Worm (Caenorhabditis elegans): ENCODE data around the gene srsx-38.

Gene srsx-38

DNA sequence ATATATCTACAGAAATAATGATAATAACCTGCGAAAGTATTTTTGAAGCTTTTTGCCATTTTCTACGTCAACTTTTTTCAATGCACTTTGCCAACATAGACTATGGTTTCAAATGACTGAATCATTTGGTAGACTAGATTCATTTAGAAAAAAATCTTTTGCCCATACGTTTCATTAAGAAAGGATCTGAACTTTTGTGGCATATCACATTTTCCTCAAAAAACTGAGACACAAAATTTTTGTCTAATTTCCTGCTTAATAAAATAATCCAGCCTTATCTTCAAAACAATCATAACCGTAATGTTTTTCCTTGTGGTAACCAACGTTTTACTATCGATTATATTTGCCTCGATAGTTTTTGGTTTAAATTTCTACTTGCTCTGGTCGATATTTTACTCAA lies 18.8 kb upstream of the srsx-38 start, which contains the start of gene srbc-51:
TSS of gene srbc-51 (plus strand) at position 301 of the 400 bp plus-strand sequence.
- TF ChIP-seq ceh-62 (tag; optimal IDR thresholded peaks at IDR 0.05) = no peak
- TF ChIP-seq aha-1 (tag) = peak; percentile 59

DNA sequence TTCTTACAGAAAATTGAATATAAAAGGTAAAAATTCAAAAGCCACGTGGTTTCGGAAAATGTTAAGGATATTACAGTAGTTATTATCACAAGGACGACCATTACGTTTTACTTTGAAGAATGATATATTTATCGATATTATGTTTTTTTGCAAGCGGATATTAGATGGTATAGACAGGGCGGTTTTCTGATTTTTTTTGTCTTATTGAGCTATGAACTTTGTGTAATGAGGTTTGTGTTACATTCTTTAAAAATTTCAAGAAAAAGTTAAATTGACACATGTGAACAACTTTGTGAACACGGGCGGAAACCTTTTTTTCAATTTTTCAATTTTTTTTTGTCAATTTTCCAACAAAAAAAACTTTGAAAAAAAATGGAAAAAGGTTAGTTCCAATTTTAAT lies 17.5 kb upstream of the srsx-38 start, which contains the start of gene srbc-50:
TSS of gene srbc-50 (minus strand) at position 101 of the 400 bp plus-strand sequence.
- no peak for TF ChIP-seq nhr-41 (GFP tag; IDR thresholded peaks at IDR 0.05)
- TF ChIP-seq vab-7 (GFP tag; IDR thresholded peaks at IDR 0.05) = no peak
- TF ChIP-seq nhr-77 (tag; optimal IDR thresholded peaks at IDR 0.05) = no peak
- no peak for TF ChIP-seq R02D3.7 (tag; optimal IDR thresholded peaks at IDR 0.05)
- TF ChIP-seq dve-1 (tag; optimal IDR thresholded peaks at IDR 0.05; ENCODE audit: insufficient read depth) = no peak

DNA sequence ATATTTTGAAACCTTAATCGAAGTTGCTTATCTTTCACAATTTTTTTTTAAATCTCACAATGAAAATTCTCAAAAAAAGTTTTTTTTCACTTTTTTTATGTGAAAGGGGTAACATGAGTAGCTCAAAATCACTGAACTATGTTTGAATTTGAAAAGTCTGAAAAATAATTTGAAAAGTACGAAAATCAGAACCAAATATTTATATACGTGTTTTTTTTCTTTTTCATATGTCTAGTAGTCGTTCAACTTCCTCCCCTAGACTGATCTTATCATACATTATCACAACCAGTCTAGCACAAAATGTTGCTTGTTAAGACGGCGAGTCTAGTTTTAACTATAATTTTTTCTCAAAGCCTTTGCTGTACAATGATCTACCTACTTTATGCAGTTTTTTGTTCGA lies 14.1 kb upstream of the srsx-38 start, which contains the start of gene srbc-49:
TSS of gene srbc-49 (plus strand) at position 301 of the 400 bp plus-strand sequence.
- TF ChIP-seq snpc-1.2 (GFP tag; IDR thresholded peaks at IDR 0.05) = no peak
- no peak for TF ChIP-seq lim-7 (GFP tag; IDR thresholded peaks at IDR 0.05)
- TF ChIP-seq ztf-7 (tag; optimal IDR thresholded peaks at IDR 0.05) = no peak
- no peak for TF ChIP-seq daf-16 (GFP tag; optimal IDR thresholded peaks at IDR 0.05)
- TF ChIP-seq daf-16 (tag; optimal IDR thresholded peaks at IDR 0.05) = no peak
- no peak for TF ChIP-seq Y5F2A.4 (GFP tag; optimal IDR thresholded peaks at IDR 0.05)
- no peak for TF ChIP-seq ceh-32 (tag; optimal IDR thresholded peaks at IDR 0.05; ENCODE audit: poor library complexity)
- TF ChIP-seq nhr-6 (tag; optimal IDR thresholded peaks at IDR 0.05) = no peak
- no peak for TF ChIP-seq lin-1 (GFP tag; IDR thresholded peaks at IDR 0.05)
- TF ChIP-seq lsy-2 (tag; optimal IDR thresholded peaks at IDR 0.05) = no peak
- no peak for TF ChIP-seq daf-8 (GFP tag; IDR thresholded peaks at IDR 0.05)

DNA sequence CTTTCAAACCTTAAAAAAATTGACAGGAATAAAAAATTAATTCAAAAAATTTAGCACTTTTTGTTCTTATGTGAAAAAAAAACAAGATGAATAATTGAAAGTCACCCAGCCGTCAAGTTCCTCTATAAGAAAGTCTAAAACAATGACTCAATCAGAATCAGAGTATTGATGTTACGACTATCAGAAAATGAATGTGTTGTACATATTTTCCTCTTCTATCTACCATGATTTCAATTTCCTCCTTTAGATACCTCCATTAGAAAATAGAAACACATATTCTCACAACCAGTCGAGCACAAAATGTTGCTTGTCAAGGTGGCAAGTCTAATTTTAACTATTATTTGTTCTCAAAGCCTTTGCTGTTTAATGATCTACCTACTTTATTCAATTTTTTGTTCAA lies 12.7 kb upstream of the srsx-38 start, which contains the start of gene srbc-48:
TSS of gene srbc-48 (plus strand) at position 301 of the 400 bp plus-strand sequence.
- TF ChIP-seq mes-2 (tag; optimal IDR thresholded peaks at IDR 0.05; ENCODE audit: poor library complexity, severe bottlenecking) (no peak), dmd-9 (GFP tag; IDR thresholded peaks at IDR 0.05) (no peak), aha-1 (tag) (peak; percentile 36)

DNA sequence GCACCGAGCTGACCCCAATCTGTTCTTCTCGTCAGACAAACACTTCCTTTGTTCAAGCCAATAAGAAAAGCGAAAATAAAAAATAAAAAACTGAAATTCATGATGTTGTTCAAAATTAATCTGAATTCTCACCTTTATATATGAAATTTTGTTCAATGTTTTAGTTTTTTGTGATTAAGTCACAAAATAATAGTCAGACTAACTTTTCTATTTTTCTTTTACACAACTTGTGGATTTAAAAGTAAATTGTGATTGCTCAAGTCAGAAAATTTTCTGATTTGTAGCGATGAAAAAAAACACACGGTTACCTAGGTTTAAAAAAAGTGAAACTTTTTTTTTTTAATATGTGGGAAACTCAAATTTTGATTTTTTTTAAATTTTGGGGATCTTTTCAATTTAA lies 10.4 kb upstream of the srsx-38 start, which contains the start of gene abf-3:
TSS of gene abf-3 (minus strand) at position 101 of the 400 bp plus-strand sequence.
- TF ChIP-seq pha-4 (GFP tag; IDR thresholded peaks at IDR 0.05) (no peak), pha-4 (tag; optimal IDR thresholded peaks at IDR 0.05) (no peak), aha-1 (tag) (peak; percentile 18), daf-16 (GFP tag; optimal IDR thresholded peaks at IDR 0.05) (no peak), daf-16 (tag; optimal IDR thresholded peaks at IDR 0.05) (no peak)

DNA sequence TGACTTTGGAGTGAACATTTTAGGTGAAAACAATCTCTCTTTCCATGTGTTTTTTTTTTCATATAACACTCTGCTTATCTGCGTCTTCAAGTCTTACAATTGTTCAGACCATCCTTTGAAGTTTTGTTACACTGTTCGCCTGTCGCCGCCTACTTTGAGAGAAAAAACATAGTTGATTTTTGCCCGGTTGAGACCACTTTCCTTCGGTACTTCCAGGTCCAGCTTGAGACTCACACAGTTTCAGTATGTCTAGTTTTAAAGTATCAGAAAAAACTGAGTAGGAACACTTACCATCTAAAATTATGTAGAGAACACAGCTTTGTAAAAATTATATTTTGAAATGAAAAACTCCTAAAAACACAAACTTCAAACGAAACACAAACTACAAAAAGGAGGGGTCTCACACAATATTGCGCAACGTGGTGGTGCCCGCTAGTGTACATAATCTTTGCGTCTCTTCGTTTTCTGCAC lies 8.7 kb upstream of the srsx-38 start, which contains the start of the genes fbxa-69 and F54B8.4:
TSS of gene fbxa-69 (minus strand) at position 10 of the 471 bp plus-strand sequence.
TSS of gene F54B8.4 (plus strand) at position 421 of the 471 bp plus-strand sequence.
- no peak for TF ChIP-seq spr-3 (GFP tag; optimal IDR thresholded peaks at IDR 0.05)
- TF ChIP-seq hlh-30 (tag; optimal IDR thresholded peaks at IDR 0.05; ENCODE audit: insufficient read depth) = peak; percentile 24
- TF ChIP-seq Y48G9A.11 (GFP tag; IDR thresholded peaks at IDR 0.05) = no peak
- TF ChIP-seq ZK546.5 (tag; optimal IDR thresholded peaks at IDR 0.05) = no peak
- TF ChIP-seq daf-19 (GFP tag; conservative IDR thresholded peaks at IDR 0.05) = no peak
- no peak for TF ChIP-seq zfp-2 (tag; optimal IDR thresholded peaks at IDR 0.05)
- no peak for TF ChIP-seq Y5F2A.4 (GFP tag; optimal IDR thresholded peaks at IDR 0.05)
- peak; percentile 31 for TF ChIP-seq mxl-3 (GFP tag; optimal IDR thresholded peaks at IDR 0.05)
- TF ChIP-seq jun-1 (tag; optimal IDR thresholded peaks at IDR 0.05) = no peak
- no peak for TF ChIP-seq unc-130 (GFP tag; optimal IDR thresholded peaks at IDR 0.05)
- TF ChIP-seq nhr-42 (GFP tag; IDR thresholded peaks at IDR 0.05) = no peak
- peak; percentile 32 for TF ChIP-seq aha-1 (tag)
- no peak for TF ChIP-seq arid-1 (GFP tag; conservative IDR thresholded peaks at IDR 0.05)
- no peak for TF ChIP-seq cey-2 (tag; optimal IDR thresholded peaks at IDR 0.05; ENCODE audit: borderline replicate concordance, insufficient read depth)
- TF ChIP-seq zip-2 (tag; optimal IDR thresholded peaks at IDR 0.05) = peak; percentile 71
- no peak for TF ChIP-seq dmd-8 (GFP tag; IDR thresholded peaks at IDR 0.05)
- no peak for TF ChIP-seq aly-2 (tag; optimal IDR thresholded peaks at IDR 0.05)
- no peak for TF ChIP-seq lin-38 (GFP tag; IDR thresholded peaks at IDR 0.05)
- no peak for TF ChIP-seq gei-8 (GFP tag; optimal IDR thresholded peaks at IDR 0.05)
- TF ChIP-seq set-16 (GFP tag; IDR thresholded peaks at IDR 0.05) = no peak
- no peak for TF ChIP-seq sdz-12 (GFP tag; optimal IDR thresholded peaks at IDR 0.05)
- TF ChIP-seq madf-9 (GFP tag; conservative IDR thresholded peaks at IDR 0.05) = no peak
